Worm (Caenorhabditis elegans) whole organism, L2 larva: ENCODE data around the gene rpt-3.

Experiments
- F13H6.1 ChIP-seq: sonication (generic microtip); optimal IDR thresholded peaks from 2 replicates; lab custom pipeline; 2016; ENCODE audit warnings: missing genetic modification characterization, missing compliant biosample characterization
- egl-27 ChIP-seq: sonication (generic microtip); optimal IDR thresholded peaks from 3 replicates; lab custom pipeline; 2017; ENCODE audit warnings: missing biosample characterization, missing genetic modification reagents, missing genetic modification characterization
- lin-13 ChIP-seq: fragments of 150-350 bp; optimal IDR thresholded peaks from 2 replicates; lab custom pipeline; 2014; ENCODE audit warnings: missing biosample characterization, missing genetic modification reagents, missing genetic modification characterization
- lsy-2 ChIP-seq, 2 experiments: fragments of 150-350 bp in 1 of 2; sonication (generic microtip) in 1 of 2; optimal IDR thresholded peaks; 2 replicates each; lab custom pipeline; 2014 to 2017; ENCODE audit warnings: missing biosample characterization in 2 of 2, missing genetic modification characterization in 2 of 2
- mdl-1 ChIP-seq, 2 experiments: fragments of 150-350 bp in 1 of 2; sonication (generic microtip) in 1 of 2; optimal IDR thresholded peaks; 2 replicates each; lab custom pipeline; 2017; ENCODE audit warnings: missing biosample characterization in 2 of 2, missing genetic modification characterization in 2 of 2
- nhr-23 ChIP-seq: fragments of 150-350 bp; optimal IDR thresholded peaks from 2 replicates; lab custom pipeline; 2014; ENCODE audit warnings: missing biosample characterization, missing genetic modification reagents, missing genetic modification characterization
- nhr-6 ChIP-seq: fragments of 150-350 bp; optimal IDR thresholded peaks from 2 replicates; lab custom pipeline; 2014; ENCODE audit warnings: missing biosample characterization, missing genetic modification characterization
- snpc-4 ChIP-seq: fragments of 150-350 bp; optimal IDR thresholded peaks from 2 replicates; lab custom pipeline; 2014; ENCODE audit warnings: missing biosample characterization, missing genetic modification characterization
- unc-62 ChIP-seq: fragments of 150-350 bp; optimal IDR thresholded peaks from 2 replicates; lab custom pipeline; 2014; ENCODE audit warnings: missing biosample characterization, missing genetic modification reagents, missing genetic modification characterization
- ztf-1 ChIP-seq: fragments of 200-800 bp; sonication (Bioruptor generic); conservative IDR thresholded peaks from 2 replicates; pipeline ENCODE4 v1.3.6; 2022; ENCODE audit warnings: missing genetic modification characterization, missing compliant biosample characterization
- ztf-4 ChIP-seq: fragments of 150-350 bp; optimal IDR thresholded peaks from 2 replicates; lab custom pipeline; 2014; ENCODE audit warnings: missing biosample characterization, missing genetic modification characterization

ce11 chrIII:6462610-6463009, 27.0 kb upstream of the rpt-3 start, which contains the start of gene T26A5.8:
- TF ChIP-seq lsy-2 (tag; optimal IDR thresholded peaks at IDR 0.05; lab: Kevin White, UChicago) (peak in 1 of 2 experiments; percentile 58), mdl-1 (tag; optimal IDR thresholded peaks at IDR 0.05; lab: Kevin White, UChicago) (no peak), egl-27 (tag; lab: Kevin White, UChicago) (no peak), nhr-6 (peak; percentile 19), lin-13 (GFP tag; lab: Kevin White, UChicago) (peak; percentile 15), ztf-1 (GFP tag; lab: Robert Waterston, UW) (no peak), ztf-4 (tag; lab: Kevin White, UChicago) (peak; percentile 29), unc-62 (GFP tag; lab: Kevin White, UChicago) (no peak), snpc-4 (tag; lab: Kevin White, UChicago) (no peak), nhr-23 (no peak), F13H6.1 (tag; lab: Kevin White, UChicago) (no peak)
